Fruit fly (Drosophila melanogaster): ENCODE results near the gene CG7110.

Gene CG7110

dm6 chr2L:13373435-13374242 lies 25.2 kb upstream of the CG7110 start, which contains the start of the genes Bdp1 and CG6565 (continued):
- TF ChIP-seq Lhr (GFP tag; optimal IDR thresholded peaks at IDR 0.05): peak; percentile 93
- peak in 1 of 2 experiments; percentile 88 for TF ChIP-seq Eip74EF (GFP tag; optimal IDR thresholded peaks at IDR 0.05)
- TF ChIP-seq Abd-B (GFP tag; optimal IDR thresholded peaks at IDR 0.05): peak; percentile 99
- TF ChIP-seq Hmr (GFP tag; optimal IDR thresholded peaks at IDR 0.05): peak; percentile 97
- TF ChIP-seq chif (GFP tag; optimal IDR thresholded peaks at IDR 0.05): peak; percentile 98 to 99
- TF ChIP-seq CG4617 (GFP tag; optimal IDR thresholded peaks at IDR 0.05; ENCODE audit: borderline replicate concordance): peak; percentile 98
- TF ChIP-seq lbe (GFP tag; optimal IDR thresholded peaks at IDR 0.05): peak; percentile 91
- peak; percentile 98 for TF ChIP-seq slou (GFP tag; optimal IDR thresholded peaks at IDR 0.05)
- TF ChIP-seq amos (GFP tag; IDR thresholded peaks at IDR 0.05; ENCODE audit: partially characterized antibody): 0 out of 2 replicates have a peak, but pooled peaks have one; percentile 10
- no peak for TF ChIP-seq Kr (GFP tag; optimal IDR thresholded peaks at IDR 0.05)
- peak; percentile 93 for TF ChIP-seq Ada2b (GFP tag; IDR thresholded peaks at IDR 0.05)
- peak; percentile 94 for TF ChIP-seq CG10979 (tag; optimal IDR thresholded peaks at IDR 0.05)
- TF ChIP-seq bbx (GFP tag; IDR thresholded peaks at IDR 0.05; ENCODE audit: partially characterized antibody): no peak; the same call in 1 of the 2 replicates
- peak; percentile 94 for TF ChIP-seq CG9437 (GFP tag; optimal IDR thresholded peaks at IDR 0.05)
- TF ChIP-seq Dref (GFP tag; IDR thresholded peaks at IDR 0.05): peak; percentile 26; the same call in 1 of the 2 replicates
- TF ChIP-seq Nf-YC (tag; optimal IDR thresholded peaks at IDR 0.05): peak; percentile 84
- peak; percentile 60 to 75 for TF ChIP-seq insv (GFP tag; optimal IDR thresholded peaks at IDR 0.05)
- peak; percentile 98 for TF ChIP-seq gem (tag; optimal IDR thresholded peaks at IDR 0.05)
- peak; percentile 96 for TF ChIP-seq zen (tag; optimal IDR thresholded peaks at IDR 0.05)
- peak; percentile 98 for TF ChIP-seq CG12942 (GFP tag; optimal IDR thresholded peaks at IDR 0.05)
- peak; percentile 92 for TF ChIP-seq HLH3B (GFP tag; IDR thresholded peaks at IDR 0.05)
- peak; percentile 96 for TF ChIP-seq org-1 (GFP tag; optimal IDR thresholded peaks at IDR 0.05)
- TF ChIP-seq CG17612 (GFP tag; IDR thresholded peaks at IDR 0.05): peak; percentile 88
- peak; percentile 97 for TF ChIP-seq sob (GFP tag; IDR thresholded peaks at IDR 0.05)
- peak; percentile 98 for TF ChIP-seq row (GFP tag; IDR thresholded peaks at IDR 0.05)
- TF ChIP-seq p53 (GFP tag; optimal IDR thresholded peaks at IDR 0.05): peak; percentile 93
- TF ChIP-seq CG6272 (GFP tag; IDR thresholded peaks at IDR 0.05): peak; percentile 97
- TF ChIP-seq CG18764 (GFP tag; optimal IDR thresholded peaks at IDR 0.05): peak; percentile 96
- TF ChIP-seq gfzf (GFP tag; optimal IDR thresholded peaks at IDR 0.05): peak; percentile 33
- peak; percentile 96 for TF ChIP-seq CG7372 (GFP tag; IDR thresholded peaks at IDR 0.05)
- TF ChIP-seq ato (GFP tag; IDR thresholded peaks at IDR 0.05; ENCODE audit: partially characterized antibody): no peak
- TF ChIP-seq pho (GFP tag; optimal IDR thresholded peaks at IDR 0.05): peak; percentile 99
- TF ChIP-seq Atf3 (GFP tag; optimal IDR thresholded peaks at IDR 0.05): peak; percentile 98
- peak; percentile 94 for TF ChIP-seq so (GFP tag; IDR thresholded peaks at IDR 0.05)
- peak; percentile 98 for TF ChIP-seq bcd (GFP tag; optimal IDR thresholded peaks at IDR 0.05)
- TF ChIP-seq aop (GFP tag; IDR thresholded peaks at IDR 0.05): no peak
- TF ChIP-seq ranshi (GFP tag; IDR thresholded peaks at IDR 0.05): peak; percentile 95
- TF ChIP-seq gcm (GFP tag; optimal IDR thresholded peaks at IDR 0.05): peak; percentile 90
- TF ChIP-seq Gsc (GFP tag; IDR thresholded peaks at IDR 0.05): peak; percentile 95
- peak; percentile 90 for TF ChIP-seq CG17328 (GFP tag; IDR thresholded peaks at IDR 0.05)
- TF ChIP-seq CG7556 (GFP tag; optimal IDR thresholded peaks at IDR 0.05): peak; percentile 98
- peak; percentile 78 for TF ChIP-seq toy (GFP tag; IDR thresholded peaks at IDR 0.05)
- TF ChIP-seq Lim3 (GFP tag; IDR thresholded peaks at IDR 0.05): peak; percentile 84
- TF ChIP-seq lov (optimal IDR thresholded peaks at IDR 0.05): no peak
- TF ChIP-seq lov (GFP tag; IDR thresholded peaks at IDR 0.05): peak; percentile 85; the same call in 2 of the 3 replicates
- TF ChIP-seq chn (GFP tag; optimal IDR thresholded peaks at IDR 0.05): peak; percentile 99
- TF ChIP-seq crc (GFP tag; optimal IDR thresholded peaks at IDR 0.05): peak; percentile 95
- peak; percentile 98 for TF ChIP-seq Sox102F (GFP tag; optimal IDR thresholded peaks at IDR 0.05)
- peak; percentile 95 for TF ChIP-seq CG32532 (GFP tag; IDR thresholded peaks at IDR 0.05)
